Fruit fly (Drosophila melanogaster): ENCODE measurements around the gene Spindly.

DNA sequence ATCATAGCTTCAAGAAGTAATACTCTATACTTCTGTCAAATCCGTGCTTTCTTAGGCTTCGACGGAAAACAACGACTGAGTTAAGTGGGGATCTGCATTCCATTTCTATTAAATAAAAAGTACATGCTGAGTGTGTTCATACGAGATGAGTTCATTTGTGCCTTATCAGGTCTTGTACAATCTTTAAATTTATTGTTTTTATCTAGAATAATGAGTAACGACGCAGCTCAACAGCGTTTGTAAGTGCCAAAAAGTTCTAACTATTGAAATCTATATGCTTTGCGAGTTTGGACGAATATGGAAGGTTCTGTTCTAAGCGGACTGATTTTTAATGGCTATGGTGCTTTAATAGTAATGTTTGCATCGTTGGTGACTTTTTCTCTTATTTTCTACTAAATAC lies 6.2 kb downstream of the Spindly start, which contains the start of gene Sr-CIV:
- TF ChIP-seq CrebA (GFP tag; optimal IDR thresholded peaks at IDR 0.05; ENCODE audit: borderline replicate concordance) (no peak), Myc (optimal IDR thresholded peaks at IDR 0.05) (no peak), dmrt93B (GFP tag; optimal IDR thresholded peaks at IDR 0.05) (no peak), Abd-B (GFP tag; optimal IDR thresholded peaks at IDR 0.05) (no peak), Hr78 (GFP tag; optimal IDR thresholded peaks at IDR 0.05) (no peak), OdsH (GFP tag; optimal IDR thresholded peaks at IDR 0.05) (no peak), dl (GFP tag; optimal IDR thresholded peaks at IDR 0.05; ENCODE audit: insufficient read depth in 1 of 2, partially characterized antibody in 2 of 2) (no peak)

Data from whole organism, wandering third instar larva.